Fruit fly (Drosophila melanogaster) whole organism, embryonic: ENCODE data around the gene CG42718.

Source experiments
- Bdp1 ChIP-seq: fragments of 200-800 bp; sonication (Bioruptor generic); optimal IDR thresholded peaks from 3 replicates; lab custom pipeline; 2016; ENCODE audit warnings: missing biosample characterization, missing genetic modification characterization
- CG1233 ChIP-seq: fragments of 200-800 bp; sonication (Bioruptor generic); optimal IDR thresholded peaks from 4 replicates; lab custom pipeline; 2018; ENCODE audit warnings: missing biosample characterization, mild to moderate bottlenecking, missing genetic modification characterization
- CG13287 ChIP-seq: fragments of 200-800 bp; sonication (Bioruptor generic); IDR thresholded peaks from 2 replicates; pipeline ENCODE4 v1.3.6; 2022; ENCODE audit warnings: missing biosample characterization, missing genetic modification characterization; ENCODE audit not compliant: partially characterized antibody
- CG14965 ChIP-seq: fragments of 200-800 bp; sonication (Bioruptor generic); optimal IDR thresholded peaks from 2 replicates; lab custom pipeline; 2016; ENCODE audit warnings: missing biosample characterization, missing genetic modification characterization, borderline replicate concordance
- CG1529 ChIP-seq: fragments of 200-800 bp; sonication (Bioruptor generic); optimal IDR thresholded peaks from 3 replicates; lab custom pipeline; 2018; ENCODE audit warnings: missing biosample characterization, missing genetic modification characterization
- CG18476 ChIP-seq: fragments of 200-800 bp; sonication (Bioruptor generic); optimal IDR thresholded peaks from 2 replicates; lab custom pipeline; 2016; ENCODE audit warnings: missing biosample characterization, mild to moderate bottlenecking, missing genetic modification characterization
- CG2199 ChIP-seq: fragments of 200-800 bp; sonication (Bioruptor generic); IDR thresholded peaks from 3 replicates; pipeline ENCODE4 v1.3.6; 2022; ENCODE audit warnings: missing biosample characterization, missing genetic modification characterization
- CG31224 ChIP-seq: fragments of 200-800 bp; sonication (Bioruptor generic); IDR thresholded peaks from 2 replicates; pipeline ENCODE4 v1.3.6; 2022; ENCODE audit warnings: missing biosample characterization, missing genetic modification characterization
- CG3407 ChIP-seq: fragments of 200-800 bp; sonication (Bioruptor generic); optimal IDR thresholded peaks from 2 replicates; lab custom pipeline; 2018; ENCODE audit warnings: missing biosample characterization, mild to moderate bottlenecking, missing genetic modification characterization
- CG42726 ChIP-seq: fragments of 200-800 bp; sonication (Bioruptor generic); IDR thresholded peaks from 2 replicates; pipeline ENCODE4 v1.3.6; 2022; ENCODE audit warnings: missing biosample characterization, missing genetic modification characterization; ENCODE audit not compliant: partially characterized antibody
- CG4617 ChIP-seq: fragments of 200-800 bp; sonication (Bioruptor generic); optimal IDR thresholded peaks from 3 replicates; lab custom pipeline; 2016; ENCODE audit warnings: missing biosample characterization, missing genetic modification characterization, borderline replicate concordance
- CG6765 ChIP-seq: fragments of 200-800 bp; sonication (Bioruptor generic); optimal IDR thresholded peaks from 3 replicates; lab custom pipeline; 2017; ENCODE audit warnings: missing biosample characterization, mild to moderate bottlenecking, missing genetic modification characterization
- CG6791 ChIP-seq: fragments of 200-800 bp; sonication (Bioruptor generic); IDR thresholded peaks from 3 replicates; pipeline ENCODE4 v1.3.6; 2022; ENCODE audit warnings: missing biosample characterization, missing genetic modification characterization; ENCODE audit not compliant: partially characterized antibody
- CG7839 ChIP-seq: fragments of 200-800 bp; sonication (Bioruptor generic); optimal IDR thresholded peaks from 3 replicates; lab custom pipeline; 2018; ENCODE audit warnings: missing biosample characterization, mild to moderate bottlenecking, missing genetic modification characterization, moderate library complexity
- CG7963 ChIP-seq: fragments of 200-800 bp; sonication (Bioruptor generic); IDR thresholded peaks from 3 replicates; pipeline ENCODE4 v1.3.6; 2022; ENCODE audit warnings: missing biosample characterization, missing genetic modification characterization; ENCODE audit not compliant: partially characterized antibody
- CG9215 ChIP-seq: fragments of 200-800 bp; sonication (Bioruptor generic); IDR thresholded peaks from 2 replicates; pipeline ENCODE4 v1.3.6; 2022; ENCODE audit warnings: missing biosample characterization, missing genetic modification characterization
- CG9932 ChIP-seq: fragments of 200-800 bp; sonication (Bioruptor generic); IDR thresholded peaks from 2 replicates; pipeline ENCODE4 v1.3.6; 2022; ENCODE audit warnings: missing biosample characterization, missing genetic modification characterization
- CoRest ChIP-seq: fragments of 200-800 bp; sonication (Bioruptor generic); optimal IDR thresholded peaks from 3 replicates; lab custom pipeline; 2018; ENCODE audit warnings: missing biosample characterization, mild to moderate bottlenecking, missing genetic modification characterization, moderate library complexity
- Dll ChIP-seq: fragments of 200-800 bp; sonication (Bioruptor generic); IDR thresholded peaks from 4 replicates; pipeline ENCODE4 v1.3.6; 2022; ENCODE audit warnings: missing biosample characterization, missing genetic modification characterization; ENCODE audit not compliant: partially characterized antibody
- Dp ChIP-seq: fragments of 200-800 bp; sonication (Bioruptor generic); optimal IDR thresholded peaks from 2 replicates; lab custom pipeline; 2018; ENCODE audit warnings: missing biosample characterization, mild to moderate bottlenecking, missing genetic modification characterization, moderate library complexity
- E2f2 ChIP-seq: fragments of 200-800 bp; sonication (Bioruptor generic); IDR thresholded peaks from 2 replicates; pipeline ENCODE4 v1.3.6; 2022; ENCODE audit warnings: missing biosample characterization, missing genetic modification characterization
- MBD-R2 ChIP-seq: fragments of 200-800 bp; sonication (Bioruptor generic); IDR thresholded peaks from 2 replicates; pipeline ENCODE4 v1.3.6; 2022; ENCODE audit warnings: missing biosample characterization, missing genetic modification characterization
- MESR4 ChIP-seq: fragments of 200-800 bp; sonication (Bioruptor generic); optimal IDR thresholded peaks from 2 replicates; lab custom pipeline; 2018; ENCODE audit warnings: missing biosample characterization, mild to moderate bottlenecking, missing genetic modification characterization, moderate library complexity
- Med ChIP-seq: fragments of 200-800 bp; sonication (Bioruptor generic); peaks from one replicate; lab custom pipeline; 2016; ENCODE audit warnings: missing biosample characterization, missing genetic modification characterization, mild to moderate bottlenecking, inconsistent platforms, moderate library complexity
- Myb ChIP-seq: fragments of 200-800 bp; sonication (Bioruptor generic); optimal IDR thresholded peaks from 2 replicates; lab custom pipeline; 2016; ENCODE audit warnings: missing biosample characterization, missing genetic modification characterization
- NK7.1 ChIP-seq: fragments of 200-800 bp; sonication (Bioruptor generic); optimal IDR thresholded peaks from 3 replicates; lab custom pipeline; 2016; ENCODE audit warnings: missing biosample characterization, missing genetic modification characterization
- Pdp1 ChIP-seq, 2 experiments: fragments of 200-800 bp; sonication (Bioruptor generic); optimal IDR thresholded peaks; 3 replicates each; lab custom pipeline; 2016; ENCODE audit warnings: missing biosample characterization in 2 of 2, missing genetic modification characterization in 2 of 2, mild to moderate bottlenecking in 1 of 2, moderate library complexity in 1 of 2
- YL-1 ChIP-seq: fragments of 200-800 bp; sonication (Bioruptor generic); optimal IDR thresholded peaks from 3 replicates; lab custom pipeline; 2017; ENCODE audit warnings: missing biosample characterization, mild to moderate bottlenecking, missing genetic modification characterization
- bab2 ChIP-seq: fragments of 200-800 bp; sonication (Bioruptor generic); optimal IDR thresholded peaks from 2 replicates; lab custom pipeline; 2016; ENCODE audit warnings: missing biosample characterization, missing genetic modification characterization
- bbx ChIP-seq: fragments of 200-800 bp; sonication (Bioruptor generic); IDR thresholded peaks from 2 replicates; pipeline ENCODE4 v1.3.6; 2022; ENCODE audit warnings: missing biosample characterization, missing genetic modification characterization; ENCODE audit not compliant: partially characterized antibody
- cad ChIP-seq: fragments of >200 bp; optimal IDR thresholded peaks from 2 replicates; lab custom pipeline; 2017; ENCODE audit warnings: missing biosample characterization, missing genetic modification characterization
- chinmo ChIP-seq: fragments of 200-800 bp; sonication (Bioruptor generic); IDR thresholded peaks from 4 replicates; pipeline ENCODE4 v1.3.6; 2022; ENCODE audit warnings: missing biosample characterization, missing genetic modification characterization; ENCODE audit not compliant: partially characterized antibody
- chm ChIP-seq: fragments of 200-800 bp; sonication (Bioruptor generic); IDR thresholded peaks from 2 replicates; pipeline ENCODE4 v1.3.6; 2022; ENCODE audit warnings: missing biosample characterization, missing genetic modification characterization
- crp ChIP-seq, 2 experiments: fragments of 200-800 bp; sonication (Bioruptor generic); optimal IDR thresholded peaks; 2 replicates in 1 of 2; 3 replicates in 1 of 2; lab custom pipeline; 2017; ENCODE audit warnings: missing biosample characterization in 2 of 2, missing genetic modification characterization in 2 of 2, mild to moderate bottlenecking in 1 of 2, moderate library complexity in 1 of 2
- en ChIP-seq: fragments of 200-800 bp; sonication (Bioruptor generic); optimal IDR thresholded peaks from 2 replicates; lab custom pipeline; 2016; ENCODE audit warnings: missing biosample characterization, missing genetic modification characterization
- fd3F ChIP-seq: fragments of 200-800 bp; sonication (Bioruptor generic); optimal IDR thresholded peaks from 2 replicates; lab custom pipeline; 2018; ENCODE audit warnings: missing biosample characterization, mild to moderate bottlenecking, missing genetic modification characterization, moderate library complexity
- hbn ChIP-seq: fragments of 200-800 bp; sonication (Bioruptor generic); IDR thresholded peaks from 2 replicates; pipeline ENCODE4 v1.3.6; 2022; ENCODE audit warnings: missing biosample characterization, missing genetic modification characterization; ENCODE audit not compliant: partially characterized antibody
- lov ChIP-seq, 2 experiments: fragments of 200-800 bp in 1 of 2; fragments of >200 bp in 1 of 2; sonication (Bioruptor generic) in 1 of 2; IDR thresholded peaks in 1 of 2; optimal IDR thresholded peaks in 1 of 2; 2 replicates in 1 of 2; 3 replicates in 1 of 2; pipeline versions ENCODE4 v1.3.6 to Lab custom; 2017 to 2022; ENCODE audit warnings: missing biosample characterization in 1 of 2, missing genetic modification characterization in 1 of 2
- pzg ChIP-seq: fragments of 200-800 bp; sonication (Bioruptor generic); optimal IDR thresholded peaks from 3 replicates; lab custom pipeline; 2018; ENCODE audit warnings: missing biosample characterization, mild to moderate bottlenecking, missing genetic modification characterization, moderate library complexity
- sens ChIP-seq: fragments of 200-800 bp; sonication (Bioruptor generic); peaks from one replicate; lab custom pipeline; 2016; ENCODE audit warnings: missing biosample characterization, missing genetic modification characterization
- slp2 ChIP-seq: fragments of 200-800 bp; sonication (Bioruptor generic); optimal IDR thresholded peaks from 2 replicates; lab custom pipeline; 2016; ENCODE audit warnings: missing biosample characterization, missing genetic modification characterization
- sr ChIP-seq: fragments of 200-800 bp; sonication (Bioruptor generic); IDR thresholded peaks from 3 replicates; pipeline ENCODE4 v1.3.6; 2022; ENCODE audit warnings: missing biosample characterization, missing genetic modification characterization
- stwl ChIP-seq: fragments of 200-800 bp; sonication (Bioruptor generic); optimal IDR thresholded peaks from 3 replicates; lab custom pipeline; 2018; ENCODE audit warnings: missing biosample characterization, mild to moderate bottlenecking, missing genetic modification characterization, moderate library complexity
- toy ChIP-seq: fragments of 200-800 bp; sonication (Bioruptor generic); IDR thresholded peaks from 2 replicates; pipeline ENCODE4 v1.3.6; 2022; ENCODE audit warnings: missing biosample characterization, missing genetic modification characterization
- trem ChIP-seq: fragments of 200-800 bp; optimal IDR thresholded peaks from 3 replicates; lab custom pipeline; 2019; ENCODE audit warnings: missing biosample characterization, mild to moderate bottlenecking, missing genetic modification characterization, moderate library complexity
- vfl ChIP-seq: fragments of 200-800 bp; sonication (Bioruptor generic); optimal IDR thresholded peaks from 2 replicates; lab custom pipeline; 2016; ENCODE audit warnings: missing biosample characterization, missing genetic modification characterization
- vnd ChIP-seq: fragments of 200-800 bp; sonication (Bioruptor generic); IDR thresholded peaks from 3 replicates; pipeline ENCODE4 v1.3.6; 2022; ENCODE audit warnings: missing biosample characterization, missing genetic modification characterization; ENCODE audit not compliant: partially characterized antibody

Gene CG42718

DNA sequence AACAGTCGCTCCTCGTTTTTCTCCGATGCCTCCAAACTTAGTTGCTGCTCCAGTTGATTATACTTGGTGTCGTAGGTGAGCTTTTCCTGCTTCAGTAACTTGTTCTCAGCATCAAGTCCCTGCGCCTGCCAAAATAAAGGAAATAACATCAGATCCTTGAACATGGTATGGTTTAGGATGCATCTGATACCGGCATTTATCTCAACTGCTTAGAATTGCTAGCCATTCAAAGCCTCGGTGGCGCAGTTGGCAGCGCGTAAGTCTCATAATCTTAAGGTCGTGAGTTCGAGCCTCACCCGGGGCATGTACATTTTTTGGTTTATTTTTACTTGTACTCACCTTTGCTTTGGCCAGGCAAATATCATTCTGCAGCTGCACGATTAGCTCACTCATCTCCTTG, 28.6 kb upstream of the CG42718 start:
- no peak for TF ChIP-seq CG9215 (GFP tag; lab: Robert Waterston, UW)
- TF ChIP-seq Bdp1 (GFP tag; lab: Kevin White, UChicago): peak; percentile 95
- 0 out of 3 replicates have a peak, but pooled peaks have one; percentile 8 for TF ChIP-seq CG7963 (GFP tag; lab: Robert Waterston, UW)
- 0 out of 3 replicates have a peak, but pooled peaks have one; percentile 43 for TF ChIP-seq CG6791
- no peak for TF ChIP-seq vnd (GFP tag; lab: Robert Waterston, UW)
- no peak for TF ChIP-seq en (GFP tag; lab: Kevin White, UChicago)
- no peak for TF ChIP-seq CoRest (tag; lab: Kevin White, UChicago)
- peak; percentile 5 for TF ChIP-seq Med

DNA sequence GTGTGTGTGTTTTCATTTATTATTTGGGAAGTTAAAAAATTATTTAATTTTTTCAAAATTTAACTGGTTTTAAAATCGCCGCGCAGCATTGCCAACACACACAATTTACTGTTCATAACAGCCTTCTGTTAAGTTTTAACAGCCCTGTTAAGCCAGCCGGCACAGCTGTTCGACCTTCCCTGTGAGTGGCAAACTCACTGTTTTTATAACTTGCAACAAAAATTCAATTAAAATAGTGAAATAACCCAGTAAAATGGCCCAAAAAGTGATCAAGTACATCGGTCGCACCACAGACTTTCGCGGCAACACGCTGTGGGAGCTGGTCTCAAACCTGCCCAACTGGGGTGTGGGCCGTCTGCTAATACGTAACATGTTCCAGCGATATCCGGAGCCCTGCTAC, 26.8 kb upstream of the CG42718 start, which contains the start of gene mRpS34:
Gene mRpS34, plus strand, starts transcription at position 161 of the 400 bp plus-strand sequence.
- peak; percentile 31 to 87 for TF ChIP-seq crp (GFP tag; optimal IDR thresholded peaks at IDR 0.05; lab: Kevin White, UChicago)
- TF ChIP-seq bab2 (GFP tag; lab: Kevin White, UChicago): no peak
- no peak for TF ChIP-seq lov (optimal IDR thresholded peaks at IDR 0.05; lab: Kevin White, UChicago)
- no peak for TF ChIP-seq lov (GFP tag; IDR thresholded peaks at IDR 0.05; lab: Robert Waterston, UW)
- TF ChIP-seq CG42726: no peak
- no peak for TF ChIP-seq vfl (GFP tag; lab: Kevin White, UChicago)
- peak; percentile 19; the same call in 1 of the 2 replicates for TF ChIP-seq bbx
- TF ChIP-seq CG1529 (GFP tag; lab: Kevin White, UChicago): no peak
- no peak for TF ChIP-seq CG2199 (GFP tag; lab: Robert Waterston, UW)
- no peak for TF ChIP-seq CG9932 (GFP tag; lab: Robert Waterston, UW)
- TF ChIP-seq Myb (GFP tag; lab: Kevin White, UChicago): peak; percentile 89
- TF ChIP-seq pzg: peak; percentile 46
- no peak for TF ChIP-seq CG31224 (GFP tag; lab: Robert Waterston, UW)
- peak in 1 of 2 experiments; percentile 85 for TF ChIP-seq Pdp1 (GFP tag; optimal IDR thresholded peaks at IDR 0.05; lab: Kevin White, UChicago)
- TF ChIP-seq hbn (GFP tag; lab: Robert Waterston, UW): no peak
- no peak for TF ChIP-seq CG3407
- no peak for TF ChIP-seq CG14965 (GFP tag; lab: Kevin White, UChicago)
- TF ChIP-seq trem (tag; lab: Kevin White, UChicago): peak; percentile 63
- peak; percentile 66 for TF ChIP-seq Dp (GFP tag; lab: Kevin White, UChicago)
- no peak for TF ChIP-seq fd3F
- peak; percentile 39 for TF ChIP-seq Med
- TF ChIP-seq sens (GFP tag; lab: Kevin White, UChicago): no peak
- peak; percentile 81 for TF ChIP-seq MESR4 (GFP tag; lab: Kevin White, UChicago)
- TF ChIP-seq CG1233 (GFP tag; lab: Kevin White, UChicago): no peak
- TF ChIP-seq CG6765 (GFP tag; lab: Kevin White, UChicago): no peak
- peak; percentile 51 for TF ChIP-seq YL-1 (GFP tag; lab: Kevin White, UChicago)
- no peak for TF ChIP-seq toy (GFP tag; lab: Robert Waterston, UW)
- peak; percentile 52 for TF ChIP-seq CG4617 (GFP tag; lab: Kevin White, UChicago)
- peak; percentile 90 for TF ChIP-seq CG9215 (GFP tag; lab: Robert Waterston, UW)
- TF ChIP-seq CG18476: no peak
- no peak for TF ChIP-seq cad (GFP tag; lab: Kevin White, UChicago)
- TF ChIP-seq chm (GFP tag; lab: Robert Waterston, UW): no peak
- peak; percentile 55 for TF ChIP-seq stwl (tag; lab: Kevin White, UChicago)
- TF ChIP-seq chinmo (GFP tag; lab: Robert Waterston, UW): 0 out of 4 replicates have a peak, but pooled peaks have one; percentile 27
- no peak for TF ChIP-seq NK7.1 (GFP tag; lab: Kevin White, UChicago)
- TF ChIP-seq CG13287: peak; percentile 36
- peak; percentile 53; the same call in 1 of the 4 replicates for TF ChIP-seq Dll (GFP tag; lab: Robert Waterston, UW)
- peak; percentile 74 for TF ChIP-seq MBD-R2
- no peak for TF ChIP-seq sr (GFP tag; lab: Robert Waterston, UW)
- TF ChIP-seq slp2 (GFP tag; lab: Kevin White, UChicago): no peak
- peak; percentile 66 for TF ChIP-seq E2f2 (GFP tag; lab: Robert Waterston, UW)
- no peak for TF ChIP-seq CG7839
